Worm (Caenorhabditis elegans): ENCODE measurements around the gene ndua-1.

ndua-1 gene

DNA sequence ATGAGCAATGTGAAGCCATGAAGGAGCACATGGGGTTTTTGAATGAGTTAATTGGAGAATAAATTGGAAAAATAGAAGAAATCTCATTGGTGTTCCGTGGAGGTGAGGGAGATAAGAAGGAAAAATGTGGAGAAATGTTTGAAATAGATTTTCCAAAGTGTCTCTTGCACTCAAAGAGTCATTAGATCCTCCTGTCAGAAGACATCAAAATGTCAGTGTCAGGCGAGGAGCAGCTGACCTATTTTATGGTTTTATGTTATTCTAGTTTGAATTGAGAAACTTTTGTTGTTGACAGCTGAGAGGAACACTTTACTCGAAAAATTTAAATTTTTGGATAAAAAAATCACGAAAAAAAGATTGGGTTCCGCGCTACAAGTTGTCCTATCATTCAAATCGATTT, 1.1 kb downstream of the ndua-1 start, which contains the start of gene clec-264:
TSS of gene clec-264 (minus strand) at position 122 of the 400 bp plus-strand sequence.
- TF ChIP-seq nhr-77 (tag; optimal IDR thresholded peaks at IDR 0.05): no peak
- no peak for TF ChIP-seq ama-1 (optimal IDR thresholded peaks at IDR 0.05)
- no peak for TF ChIP-seq aly-2 (tag; optimal IDR thresholded peaks at IDR 0.05)
- no peak for TF ChIP-seq elt-1 (tag; optimal IDR thresholded peaks at IDR 0.05)
- TF ChIP-seq snpc-4 (tag; optimal IDR thresholded peaks at IDR 0.05): no peak
- no peak for TF ChIP-seq nhr-25 (tag; optimal IDR thresholded peaks at IDR 0.05)

DNA sequence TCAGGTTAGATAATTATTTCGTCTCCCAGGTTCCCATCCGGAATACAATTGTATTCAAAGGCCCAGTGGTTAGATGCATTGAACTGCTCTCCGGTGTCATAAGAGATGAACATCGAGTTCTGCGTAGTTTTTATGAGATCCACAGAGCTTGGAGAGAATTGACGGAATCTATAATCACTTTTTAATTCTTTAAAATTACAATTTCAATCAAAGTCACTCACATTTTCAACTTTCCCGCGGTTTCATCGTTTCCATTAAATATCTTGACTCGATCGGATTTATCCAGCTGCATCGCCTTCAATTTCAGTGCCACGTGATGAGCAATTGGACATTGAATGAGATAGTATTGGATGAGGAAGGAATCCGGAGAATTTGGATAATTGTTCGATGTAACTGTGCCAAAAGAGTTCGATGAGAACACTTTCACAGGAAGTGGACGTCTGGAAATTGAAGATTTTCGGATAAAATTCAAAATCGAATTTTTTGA, 3.9 kb downstream of the ndua-1 start:
- TF ChIP-seq peb-1 (tag; optimal IDR thresholded peaks at IDR 0.05) (no peak), lsy-2 (tag; optimal IDR thresholded peaks at IDR 0.05) (peak in 1 of 2 experiments; percentile 22), nhr-23 (tag; optimal IDR thresholded peaks at IDR 0.05) (no peak), unc-55 (GFP tag; optimal IDR thresholded peaks at IDR 0.05) (no peak), blmp-1 (tag; optimal IDR thresholded peaks at IDR 0.05; ENCODE audit: insufficient read depth) (no peak), unc-39 (tag; optimal IDR thresholded peaks at IDR 0.05) (no peak), gmeb-1 (tag; optimal IDR thresholded peaks at IDR 0.05) (no peak), nhr-6 (tag; optimal IDR thresholded peaks at IDR 0.05) (no peak), fos-1 (tag; optimal IDR thresholded peaks at IDR 0.05) (no peak), elt-1 (tag; optimal IDR thresholded peaks at IDR 0.05) (no peak), nhr-11 (tag; optimal IDR thresholded peaks at IDR 0.05) (no peak), ZK546.5 (tag; optimal IDR thresholded peaks at IDR 0.05) (no peak), dmd-4 (tag; optimal IDR thresholded peaks at IDR 0.05) (no peak), ama-1 (optimal IDR thresholded peaks at IDR 0.05) (peak; percentile 86), nhr-129 (tag; optimal IDR thresholded peaks at IDR 0.05) (peak; percentile 14), mdl-1 (tag; optimal IDR thresholded peaks at IDR 0.05) (no peak), F13H6.1 (tag; optimal IDR thresholded peaks at IDR 0.05) (peak; percentile 52), C34F6.9 (tag; optimal IDR thresholded peaks at IDR 0.05) (peak; percentile 35), lin-13 (GFP tag; optimal IDR thresholded peaks at IDR 0.05) (peak; percentile 2)

DNA sequence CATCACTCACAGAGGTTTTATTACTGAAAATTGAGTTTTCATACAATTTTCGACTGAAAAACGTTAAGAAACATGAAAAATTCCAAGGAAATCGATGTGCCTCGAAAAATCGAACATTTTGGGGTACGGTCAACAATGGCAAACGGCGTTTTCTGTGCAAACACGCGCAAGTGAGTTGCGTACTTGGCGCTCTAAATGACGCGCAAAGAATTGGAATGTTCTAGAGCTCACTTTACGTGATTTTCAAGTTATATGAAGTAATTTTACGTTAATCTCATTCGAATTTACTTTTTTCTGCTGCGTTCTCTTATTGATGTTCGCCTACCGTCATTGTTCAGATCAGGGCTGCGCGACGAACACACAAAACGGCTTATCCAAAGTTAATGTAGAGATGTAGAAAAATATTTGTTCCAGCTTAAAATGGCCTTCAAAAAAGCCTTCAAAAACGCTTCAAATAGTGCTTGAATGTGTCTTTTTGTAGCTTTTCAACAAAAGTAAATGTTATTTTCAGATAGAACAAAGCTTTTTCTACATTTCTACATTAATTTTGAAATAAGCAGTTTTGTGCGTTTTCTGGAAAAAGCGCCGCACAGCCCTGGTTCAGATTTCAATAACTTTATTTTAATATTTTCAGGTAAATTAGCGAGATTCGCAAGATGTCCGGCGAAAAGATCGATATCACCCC, 6.0 kb downstream of the ndua-1 start, which contains the start of the genes F31D4.2 and fkb-6:
TSS of gene F31D4.2 (minus strand) at position 23 of the 685 bp plus-strand sequence.
TSS of gene fkb-6 (plus strand) at position 635 of the 685 bp plus-strand sequence.
- TF ChIP-seq dmd-4 (tag; optimal IDR thresholded peaks at IDR 0.05) (no peak), nhr-237 (tag; optimal IDR thresholded peaks at IDR 0.05) (no peak), mab-5 (tag; optimal IDR thresholded peaks at IDR 0.05) (peak; percentile 33), nhr-10 (tag; optimal IDR thresholded peaks at IDR 0.05) (no peak), C34F6.9 (tag; optimal IDR thresholded peaks at IDR 0.05) (peak; percentile 93), gmeb-1 (tag; optimal IDR thresholded peaks at IDR 0.05) (peak; percentile 69), snpc-4 (tag; optimal IDR thresholded peaks at IDR 0.05) (peak; percentile 56), egl-27 (tag; optimal IDR thresholded peaks at IDR 0.05) (peak; percentile 30), nhr-11 (tag; optimal IDR thresholded peaks at IDR 0.05) (no peak), lin-11 (tag; optimal IDR thresholded peaks at IDR 0.05) (peak; percentile 54), ztf-11 (tag; optimal IDR thresholded peaks at IDR 0.05) (no peak), nhr-129 (tag; optimal IDR thresholded peaks at IDR 0.05) (peak; percentile 83), lsy-2 (tag; optimal IDR thresholded peaks at IDR 0.05) (peak; percentile 93 to 98), sem-4 (tag; optimal IDR thresholded peaks at IDR 0.05) (peak; percentile 1), F13H6.1 (tag; optimal IDR thresholded peaks at IDR 0.05) (peak; percentile 64), zag-1 (tag; optimal IDR thresholded peaks at IDR 0.05) (peak; percentile 25), nhr-21 (tag; optimal IDR thresholded peaks at IDR 0.05) (peak; percentile 21), ZK546.5 (tag; optimal IDR thresholded peaks at IDR 0.05) (no peak), fos-1 (tag; optimal IDR thresholded peaks at IDR 0.05) (peak; percentile 41), R02D3.7 (tag; optimal IDR thresholded peaks at IDR 0.05) (no peak), ztf-4 (tag; optimal IDR thresholded peaks at IDR 0.05) (peak; percentile 62), unc-55 (GFP tag; optimal IDR thresholded peaks at IDR 0.05) (peak; percentile 92), nhr-25 (tag; optimal IDR thresholded peaks at IDR 0.05) (peak; percentile 22), crh-2 (tag; optimal IDR thresholded peaks at IDR 0.05) (peak; percentile 77), sma-3 (GFP tag; optimal IDR thresholded peaks at IDR 0.05) (peak; percentile 75), lin-13 (GFP tag; optimal IDR thresholded peaks at IDR 0.05) (peak; percentile 62), ama-1 (optimal IDR thresholded peaks at IDR 0.05) (peak; percentile 81), sma-9 (GFP tag; optimal IDR thresholded peaks at IDR 0.05) (peak; percentile 58), sma-9 (tag; optimal IDR thresholded peaks at IDR 0.05) (no peak)

Data from whole organism, L2 larva.